Worm (Caenorhabditis elegans): ENCODE data around the gene H01M10.1.

ce11 chrX:2551450-2551849 is 28.9 kb downstream of the H01M10.1 start:
- TF ChIP-seq klf-2 (GFP tag; conservative IDR thresholded peaks at IDR 0.05): no peak
- no peak for TF ChIP-seq ref-1 (GFP tag; conservative IDR thresholded peaks at IDR 0.05)
- TF ChIP-seq flt-1 (GFP tag; IDR thresholded peaks at IDR 0.05): no peak
- no peak for TF ChIP-seq cog-1 (tag; optimal IDR thresholded peaks at IDR 0.05)
- no peak for TF ChIP-seq T22C8.4 (GFP tag; IDR thresholded peaks at IDR 0.05)
